Worm (Caenorhabditis elegans): ENCODE measurements around the gene abhd-14.

abhd-14 gene

DNA sequence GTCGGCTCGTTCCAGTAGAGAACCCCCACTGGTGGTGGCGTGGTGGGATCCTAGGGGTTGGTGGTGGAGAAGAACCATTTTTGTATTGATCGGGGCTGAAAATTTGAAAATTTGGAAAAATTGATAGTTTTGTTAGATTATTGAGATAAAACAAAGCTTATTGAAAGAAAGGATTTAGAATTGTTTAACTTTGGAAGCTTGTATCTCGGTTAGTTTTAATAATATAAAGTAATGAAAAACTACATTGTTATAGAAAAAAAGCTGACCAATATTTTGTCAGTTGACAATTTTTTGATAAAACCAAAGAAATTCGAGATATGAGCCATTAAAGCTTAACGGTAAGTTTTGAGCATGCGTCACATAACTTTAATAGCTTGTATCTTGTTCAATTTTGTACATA, at the start of gene abhd-14:
Gene abhd-14 (minus strand): TSS at position 101 of the 400 bp plus-strand sequence.
- no peak for TF ChIP-seq ztf-29 (GFP tag; IDR thresholded peaks at IDR 0.05)
- no peak for TF ChIP-seq klf-2 (GFP tag; conservative IDR thresholded peaks at IDR 0.05)
- no peak for TF ChIP-seq ztf-23 (GFP tag; IDR thresholded peaks at IDR 0.05)
- no peak for TF ChIP-seq flt-1 (GFP tag; IDR thresholded peaks at IDR 0.05)
- TF ChIP-seq T22C8.4 (GFP tag; IDR thresholded peaks at IDR 0.05) = no peak
- no peak for TF ChIP-seq ref-1 (GFP tag; conservative IDR thresholded peaks at IDR 0.05)
- TF ChIP-seq tab-1 (GFP tag; IDR thresholded peaks at IDR 0.05) = no peak
- no peak for TF ChIP-seq med-1 (GFP tag; optimal IDR thresholded peaks at IDR 0.05; ENCODE audit: insufficient read depth)
- no peak for TF ChIP-seq cog-1 (tag; optimal IDR thresholded peaks at IDR 0.05)

DNA sequence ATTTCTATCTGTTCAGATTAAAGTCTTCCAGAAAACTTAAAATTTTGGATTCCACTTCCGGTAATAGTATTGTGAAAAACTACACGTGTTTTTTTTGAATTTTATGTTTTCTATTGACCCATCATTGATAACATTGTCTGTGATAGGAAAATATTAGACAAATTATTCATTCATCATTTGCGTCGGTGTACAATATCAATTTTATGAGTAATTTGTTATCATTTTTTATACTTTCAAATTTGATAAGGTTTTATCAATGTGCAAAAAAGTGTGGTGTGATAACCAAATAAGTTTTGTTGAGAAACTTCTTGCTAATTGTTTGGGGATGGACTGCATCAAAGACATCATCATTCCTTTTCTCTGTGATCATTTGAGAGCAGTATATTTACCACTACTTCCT, 45.6 kb upstream of the abhd-14 start:
- TF ChIP-seq med-1 (GFP tag; optimal IDR thresholded peaks at IDR 0.05; ENCODE audit: insufficient read depth) = no peak

DNA sequence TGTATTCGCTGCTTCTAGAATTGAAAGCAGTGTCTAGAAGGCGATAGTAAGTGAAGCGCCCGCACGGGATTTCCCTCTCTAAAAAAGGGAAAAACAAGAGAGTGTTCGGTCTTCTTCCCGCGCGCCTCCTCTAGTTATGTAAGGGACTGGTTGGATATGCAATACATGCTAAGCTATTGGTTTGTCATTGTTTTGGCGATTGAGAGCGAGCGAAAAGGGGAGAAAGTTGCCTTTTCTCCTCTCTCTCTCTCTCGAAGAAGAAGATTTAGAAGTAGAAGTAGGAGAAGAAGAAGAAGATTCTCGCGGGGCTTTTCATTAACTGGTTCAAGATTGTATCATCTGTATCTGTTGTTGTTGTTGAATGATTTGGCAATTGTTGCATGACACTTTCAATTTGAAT, 44.2 kb upstream of the abhd-14 start:
- TF ChIP-seq ref-1 (GFP tag; conservative IDR thresholded peaks at IDR 0.05) = no peak
- TF ChIP-seq klf-2 (GFP tag; conservative IDR thresholded peaks at IDR 0.05) = no peak
- TF ChIP-seq ztf-29 (GFP tag; IDR thresholded peaks at IDR 0.05) = no peak

DNA sequence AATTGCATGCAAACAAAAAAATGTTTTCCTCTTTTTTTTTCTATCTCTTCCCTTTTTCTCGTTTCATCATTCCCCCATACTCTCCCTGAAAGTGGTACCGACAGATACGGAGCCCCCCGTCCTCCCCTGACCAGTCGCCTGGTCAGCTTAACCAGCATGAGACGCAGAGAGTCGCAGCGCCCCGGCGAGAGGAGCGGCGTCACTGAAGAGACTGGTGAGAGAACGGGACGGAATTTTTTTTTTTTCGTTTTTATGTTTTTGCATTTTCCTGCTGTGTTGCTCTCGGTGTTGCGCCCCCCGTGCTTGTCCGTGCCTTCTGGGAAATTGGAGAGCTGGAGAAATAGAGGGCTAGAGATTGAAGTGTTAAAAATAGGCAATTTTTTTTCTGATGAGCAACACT, 40.5 kb upstream of the abhd-14 start:
- no peak for TF ChIP-seq tab-1 (GFP tag; IDR thresholded peaks at IDR 0.05)

DNA sequence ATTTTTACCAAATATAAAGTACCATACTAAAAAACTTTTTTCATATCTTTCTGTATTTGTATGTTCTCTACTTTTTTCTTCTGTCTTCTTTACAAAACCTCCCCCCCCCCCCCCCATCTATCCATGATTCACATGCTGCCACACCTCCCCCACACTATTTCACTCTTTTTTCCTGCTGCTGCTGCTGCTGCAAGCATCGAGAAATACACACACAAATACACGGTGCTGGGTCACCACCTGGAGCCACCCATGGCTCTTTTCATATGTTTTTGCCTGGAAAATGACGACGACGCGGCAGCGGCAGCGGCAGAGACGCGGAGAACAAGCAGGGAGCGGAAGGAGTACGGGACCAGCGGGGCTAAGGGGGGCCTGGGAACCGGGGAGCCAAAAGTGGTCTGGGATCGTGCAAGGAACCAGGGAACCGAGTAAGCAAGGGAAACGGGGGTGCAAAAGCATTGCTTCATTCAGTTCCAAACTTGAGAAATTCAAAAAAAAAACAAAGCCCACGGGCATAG, 38.9 kb upstream of the abhd-14 start:
- TF ChIP-seq ztf-23 (GFP tag; IDR thresholded peaks at IDR 0.05) = no peak
- TF ChIP-seq T22C8.4 (GFP tag; IDR thresholded peaks at IDR 0.05) = no peak
- TF ChIP-seq ztf-29 (GFP tag; IDR thresholded peaks at IDR 0.05) = no peak
- no peak for TF ChIP-seq klf-2 (GFP tag; conservative IDR thresholded peaks at IDR 0.05)
- no peak for TF ChIP-seq tab-1 (GFP tag; IDR thresholded peaks at IDR 0.05)
- TF ChIP-seq cog-1 (tag; optimal IDR thresholded peaks at IDR 0.05) = no peak
- TF ChIP-seq med-1 (GFP tag; optimal IDR thresholded peaks at IDR 0.05; ENCODE audit: insufficient read depth) = no peak
- no peak for TF ChIP-seq ref-1 (GFP tag; conservative IDR thresholded peaks at IDR 0.05)
- no peak for TF ChIP-seq flt-1 (GFP tag; IDR thresholded peaks at IDR 0.05)

DNA sequence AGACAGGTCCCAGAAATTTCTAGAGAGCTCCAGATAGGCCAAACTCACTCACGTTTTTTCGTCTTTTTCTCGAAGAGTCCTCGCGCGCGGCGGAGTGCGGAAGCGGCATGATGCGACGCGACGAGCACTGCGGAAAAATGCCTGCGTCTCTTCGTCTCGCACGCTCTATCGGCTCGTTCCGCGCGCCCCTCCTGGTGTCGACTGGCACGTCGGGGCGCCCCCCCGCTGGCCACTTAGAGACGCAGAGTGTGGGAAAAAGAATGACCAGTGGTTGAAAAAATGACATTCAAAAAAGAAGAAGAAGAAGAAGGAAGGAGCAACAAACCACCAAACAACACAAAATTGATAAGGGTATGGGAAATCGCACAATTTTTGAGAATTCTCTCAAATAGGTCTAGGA, 37.6 kb upstream of the abhd-14 start, which contains the start of gene znf-782:
Gene znf-782 (minus strand): TSS at position 96 of the 400 bp plus-strand sequence.
- TF ChIP-seq ztf-23 (GFP tag; IDR thresholded peaks at IDR 0.05) = 0 out of 2 replicates have a peak, but pooled peaks have one; percentile 44
- no peak for TF ChIP-seq T22C8.4 (GFP tag; IDR thresholded peaks at IDR 0.05)

DNA sequence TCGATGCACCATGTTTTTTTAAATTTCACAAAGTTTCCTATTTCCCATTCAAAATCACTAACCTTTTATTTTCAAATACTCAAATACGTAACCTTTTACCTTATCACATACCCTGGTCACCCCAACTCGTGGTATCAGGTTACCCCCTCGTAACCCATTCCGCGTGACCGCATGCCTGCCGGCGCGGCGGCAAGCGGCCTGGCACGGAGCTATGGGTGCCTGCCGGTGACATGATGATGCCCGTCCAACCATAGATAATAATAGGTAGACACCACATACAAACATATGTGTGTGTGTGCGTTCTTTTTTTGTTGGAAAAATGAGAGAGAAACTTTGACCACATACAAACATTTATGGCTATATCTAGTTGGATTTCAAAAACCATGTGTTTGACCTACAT, 35.7 kb upstream of the abhd-14 start:
- no peak for TF ChIP-seq cog-1 (tag; optimal IDR thresholded peaks at IDR 0.05)
- TF ChIP-seq T22C8.4 (GFP tag; IDR thresholded peaks at IDR 0.05) = no peak
- TF ChIP-seq med-1 (GFP tag; optimal IDR thresholded peaks at IDR 0.05; ENCODE audit: insufficient read depth) = no peak
- no peak for TF ChIP-seq klf-2 (GFP tag; conservative IDR thresholded peaks at IDR 0.05)
- no peak for TF ChIP-seq ztf-29 (GFP tag; IDR thresholded peaks at IDR 0.05)
- TF ChIP-seq flt-1 (GFP tag; IDR thresholded peaks at IDR 0.05) = no peak
- no peak for TF ChIP-seq ztf-23 (GFP tag; IDR thresholded peaks at IDR 0.05)
- TF ChIP-seq tab-1 (GFP tag; IDR thresholded peaks at IDR 0.05) = no peak
- TF ChIP-seq ref-1 (GFP tag; conservative IDR thresholded peaks at IDR 0.05) = no peak

DNA sequence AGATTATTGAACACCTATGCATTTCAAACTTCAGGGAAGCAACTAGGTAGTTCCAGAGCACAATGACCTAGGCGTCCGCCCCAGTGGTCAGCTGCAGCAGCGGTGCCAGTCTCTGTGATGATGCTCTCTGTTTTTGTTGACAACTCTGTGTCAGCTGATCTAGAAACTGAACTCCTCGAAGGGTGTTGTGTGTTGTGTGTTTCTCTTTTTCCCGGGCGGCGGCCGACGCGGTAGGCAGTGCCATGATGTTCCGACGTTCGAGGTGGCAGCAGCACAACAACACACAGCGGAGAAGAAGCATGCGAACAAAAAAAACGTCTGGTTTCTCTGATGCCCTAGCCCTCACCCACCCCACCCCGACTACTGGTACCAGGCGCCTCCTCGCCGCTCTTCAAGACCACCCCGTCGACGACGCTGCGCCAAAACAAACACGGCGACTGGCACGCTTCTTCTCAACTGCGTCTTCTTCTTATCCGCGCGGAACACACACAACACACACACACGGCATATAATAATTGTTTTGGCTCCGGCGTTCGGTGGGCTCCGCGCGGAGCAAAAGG, 34.5 kb upstream of the abhd-14 start:
- no peak for TF ChIP-seq ref-1 (GFP tag; conservative IDR thresholded peaks at IDR 0.05)
- TF ChIP-seq T22C8.4 (GFP tag; IDR thresholded peaks at IDR 0.05) = no peak
- no peak for TF ChIP-seq ztf-23 (GFP tag; IDR thresholded peaks at IDR 0.05)
- no peak for TF ChIP-seq tab-1 (GFP tag; IDR thresholded peaks at IDR 0.05)
- no peak for TF ChIP-seq cog-1 (tag; optimal IDR thresholded peaks at IDR 0.05)
- no peak for TF ChIP-seq flt-1 (GFP tag; IDR thresholded peaks at IDR 0.05)
- no peak for TF ChIP-seq med-1 (GFP tag; optimal IDR thresholded peaks at IDR 0.05; ENCODE audit: insufficient read depth)
- no peak for TF ChIP-seq ztf-29 (GFP tag; IDR thresholded peaks at IDR 0.05)
- TF ChIP-seq klf-2 (GFP tag; conservative IDR thresholded peaks at IDR 0.05) = no peak

DNA sequence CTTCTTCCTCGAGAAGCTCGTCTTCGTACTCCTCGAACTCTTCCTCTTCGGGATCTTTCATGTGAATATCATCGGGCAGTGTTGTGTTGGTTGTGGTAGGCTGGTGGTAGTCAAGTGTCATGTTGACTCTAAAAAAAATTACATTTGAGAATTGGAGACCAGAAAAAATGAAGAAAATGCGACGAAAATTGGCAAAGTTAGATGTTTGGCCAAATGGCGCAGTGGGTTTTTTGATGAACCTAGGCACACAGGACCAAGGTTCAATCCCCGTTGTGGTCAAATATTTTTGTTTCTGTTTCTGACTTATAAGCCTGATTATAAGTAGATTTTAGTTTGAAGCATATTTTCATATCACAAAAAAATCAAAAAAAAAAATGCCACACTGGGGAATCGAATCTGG, 33.2 kb upstream of the abhd-14 start:
- TF ChIP-seq ztf-23 (GFP tag; IDR thresholded peaks at IDR 0.05) = no peak
- no peak for TF ChIP-seq flt-1 (GFP tag; IDR thresholded peaks at IDR 0.05)
- TF ChIP-seq ztf-29 (GFP tag; IDR thresholded peaks at IDR 0.05) = no peak
- TF ChIP-seq klf-2 (GFP tag; conservative IDR thresholded peaks at IDR 0.05) = no peak

DNA sequence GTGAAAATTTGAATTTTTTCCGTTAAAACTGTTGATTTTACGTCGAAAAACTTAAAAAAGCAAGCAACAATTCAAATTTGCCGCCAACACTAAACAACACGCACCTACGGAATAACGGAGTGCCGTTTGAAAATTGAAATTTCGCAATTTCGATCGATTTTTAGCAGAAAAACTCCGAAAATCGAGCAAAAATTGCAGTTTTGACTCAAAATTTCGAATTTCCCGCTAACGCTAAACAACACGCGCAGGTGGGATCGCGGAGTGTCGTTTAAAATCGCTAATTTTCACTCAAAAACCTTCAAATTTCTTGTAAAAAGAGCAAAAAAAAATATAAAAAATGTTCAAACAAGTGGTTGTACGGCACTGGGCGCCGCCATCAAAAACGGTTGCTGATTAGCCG, 28.7 kb upstream of the abhd-14 start:
- TF ChIP-seq ztf-29 (GFP tag; IDR thresholded peaks at IDR 0.05) (no peak), T22C8.4 (GFP tag; IDR thresholded peaks at IDR 0.05) (no peak), med-1 (GFP tag; optimal IDR thresholded peaks at IDR 0.05; ENCODE audit: insufficient read depth) (no peak), ztf-23 (GFP tag; IDR thresholded peaks at IDR 0.05) (no peak), klf-2 (GFP tag; conservative IDR thresholded peaks at IDR 0.05) (no peak), tab-1 (GFP tag; IDR thresholded peaks at IDR 0.05) (no peak), flt-1 (GFP tag; IDR thresholded peaks at IDR 0.05) (no peak), ref-1 (GFP tag; conservative IDR thresholded peaks at IDR 0.05) (no peak), cog-1 (tag; optimal IDR thresholded peaks at IDR 0.05) (no peak)

DNA sequence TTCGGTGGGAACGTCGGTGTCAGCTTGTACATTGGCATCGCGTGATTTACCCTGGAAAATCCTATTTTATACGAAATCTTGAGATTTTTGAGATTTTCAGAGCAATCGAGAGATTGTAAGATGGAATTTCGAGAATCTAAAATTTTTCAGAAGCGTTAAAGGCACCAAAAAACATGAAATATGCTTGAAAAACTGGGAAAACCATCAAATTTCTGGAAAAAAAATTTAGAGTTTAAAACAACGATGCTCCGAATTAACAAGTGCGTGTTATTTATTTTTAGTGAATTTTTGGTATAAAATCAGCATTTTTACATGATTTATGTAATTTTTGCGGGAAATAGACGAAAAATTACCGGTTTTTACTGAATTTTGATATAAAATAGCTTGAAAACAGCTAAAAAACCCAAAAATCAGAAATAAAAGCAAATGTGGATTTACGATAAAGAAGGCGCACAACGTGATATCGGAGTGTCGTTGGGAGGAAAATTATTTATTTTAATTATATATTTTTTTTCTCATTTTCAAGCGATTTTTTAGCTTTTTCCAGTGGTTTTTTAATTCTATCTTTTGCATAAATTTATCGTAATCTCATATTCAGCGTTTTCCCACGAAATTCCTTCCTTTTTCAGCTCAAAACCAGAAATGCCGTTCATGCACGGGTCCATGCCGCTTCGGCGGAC, 26.6 kb upstream of the abhd-14 start, which contains the start of the genes Y55F3AM.13 and mrps-25:
Gene Y55F3AM.13 (minus strand): TSS at position 51 of the 680 bp plus-strand sequence.
Gene mrps-25 (plus strand): TSS at position 630 of the 680 bp plus-strand sequence.
- no peak for TF ChIP-seq tab-1 (GFP tag; IDR thresholded peaks at IDR 0.05)
- TF ChIP-seq ref-1 (GFP tag; conservative IDR thresholded peaks at IDR 0.05) = no peak
- no peak for TF ChIP-seq med-1 (GFP tag; optimal IDR thresholded peaks at IDR 0.05; ENCODE audit: insufficient read depth)
- no peak for TF ChIP-seq T22C8.4 (GFP tag; IDR thresholded peaks at IDR 0.05)
- no peak for TF ChIP-seq ztf-29 (GFP tag; IDR thresholded peaks at IDR 0.05)
- TF ChIP-seq cog-1 (tag; optimal IDR thresholded peaks at IDR 0.05) = no peak
- no peak for TF ChIP-seq klf-2 (GFP tag; conservative IDR thresholded peaks at IDR 0.05)
- TF ChIP-seq ztf-23 (GFP tag; IDR thresholded peaks at IDR 0.05) = no peak
- TF ChIP-seq flt-1 (GFP tag; IDR thresholded peaks at IDR 0.05) = no peak
